Worm (Caenorhabditis elegans): Measurements from ENCODE around the gene C04E12.4.

Gene C04E12.4

ce11 chrV:3362475-3362874 lies at the start of gene C04E12.4:
Gene C04E12.4, plus strand, starts transcription at chrV:3362775.
- TF ChIP-seq egl-5 (tag; optimal IDR thresholded peaks at IDR 0.05) (no peak), ceh-82 (tag; optimal IDR thresholded peaks at IDR 0.05) (no peak), ama-1 (optimal IDR thresholded peaks at IDR 0.05) (no peak), zag-1 (tag; optimal IDR thresholded peaks at IDR 0.05) (no peak), nhr-25 (tag; optimal IDR thresholded peaks at IDR 0.05) (peak; percentile 3), ceh-28 (tag; optimal IDR thresholded peaks at IDR 0.05) (no peak), nfya-1 (tag; optimal IDR thresholded peaks at IDR 0.05; ENCODE audit: insufficient read depth) (no peak)

ce11 chrV:3315308-3315707 lies 47.3 kb upstream of the C04E12.4 start, which contains the start of gene arrd-19:
Gene arrd-19, minus strand, starts transcription at chrV:3315516.
- TF ChIP-seq ceh-28 (tag; optimal IDR thresholded peaks at IDR 0.05) = peak; percentile 52
- TF ChIP-seq unc-39 (tag; optimal IDR thresholded peaks at IDR 0.05) = no peak
- peak in 1 of 3 experiments; percentile 39 for TF ChIP-seq elt-3 (tag; optimal IDR thresholded peaks at IDR 0.05)
- peak; percentile 83 for TF ChIP-seq nfya-1 (tag; optimal IDR thresholded peaks at IDR 0.05; ENCODE audit: insufficient read depth)
- peak; percentile 84 for TF ChIP-seq hmg-11 (tag; optimal IDR thresholded peaks at IDR 0.05)
- TF ChIP-seq nhr-25 (tag; optimal IDR thresholded peaks at IDR 0.05) = peak; percentile 92
- TF ChIP-seq nhr-23 (tag; optimal IDR thresholded peaks at IDR 0.05) = peak; percentile 85
- peak; percentile 60 for TF ChIP-seq lin-39 (tag; optimal IDR thresholded peaks at IDR 0.05)
- TF ChIP-seq nhr-43 (tag; optimal IDR thresholded peaks at IDR 0.05; ENCODE audit: poor library complexity, severe bottlenecking) = peak; percentile 72
- TF ChIP-seq jun-1 (tag; optimal IDR thresholded peaks at IDR 0.05) = peak; percentile 13
- no peak for TF ChIP-seq eor-1 (tag; optimal IDR thresholded peaks at IDR 0.05)
- TF ChIP-seq snpc-4 (tag; optimal IDR thresholded peaks at IDR 0.05) = peak; percentile 45
- TF ChIP-seq tbx-2 (tag; optimal IDR thresholded peaks at IDR 0.05) = peak; percentile 38
- peak; percentile 46 for TF ChIP-seq elt-2 (tag; optimal IDR thresholded peaks at IDR 0.05)
- TF ChIP-seq lin-15B (tag; optimal IDR thresholded peaks at IDR 0.05) = peak; percentile 70
- TF ChIP-seq aly-2 (tag; optimal IDR thresholded peaks at IDR 0.05) = no peak
- TF ChIP-seq pha-4 (tag; optimal IDR thresholded peaks at IDR 0.05) = peak; percentile 89
- peak; percentile 11 for TF ChIP-seq pqm-1 (tag; optimal IDR thresholded peaks at IDR 0.05)
- no peak for TF ChIP-seq daf-12 (tag; optimal IDR thresholded peaks at IDR 0.05)
- TF ChIP-seq egl-5 (tag; optimal IDR thresholded peaks at IDR 0.05) = peak; percentile 75

- TF ChIP-seq lin-39 (tag; optimal IDR thresholded peaks at IDR 0.05) (no peak), elt-3 (tag; optimal IDR thresholded peaks at IDR 0.05) (no peak), nhr-23 (tag; optimal IDR thresholded peaks at IDR 0.05) (no peak), nhr-43 (tag; optimal IDR thresholded peaks at IDR 0.05; ENCODE audit: poor library complexity, severe bottlenecking) (no peak), ceh-82 (tag; optimal IDR thresholded peaks at IDR 0.05) (no peak), pqm-1 (tag; optimal IDR thresholded peaks at IDR 0.05) (no peak), lin-15B (tag; optimal IDR thresholded peaks at IDR 0.05) (no peak), ztf-11 (tag; optimal IDR thresholded peaks at IDR 0.05) (no peak), elt-1 (tag; optimal IDR thresholded peaks at IDR 0.05) (no peak), jun-1 (tag; optimal IDR thresholded peaks at IDR 0.05) (no peak), skn-1 (tag; optimal IDR thresholded peaks at IDR 0.05) (no peak), egl-27 (tag; optimal IDR thresholded peaks at IDR 0.05) (no peak), nhr-11 (tag; optimal IDR thresholded peaks at IDR 0.05) (no peak), nhr-12 (tag; optimal IDR thresholded peaks at IDR 0.05) (no peak), nhr-76 (tag; optimal IDR thresholded peaks at IDR 0.05) (no peak), mml-1 (tag; optimal IDR thresholded peaks at IDR 0.05) (no peak), ceh-28 (tag; optimal IDR thresholded peaks at IDR 0.05) (no peak), nhr-67 (tag; optimal IDR thresholded peaks at IDR 0.05) (no peak), nhr-77 (tag; optimal IDR thresholded peaks at IDR 0.05) (no peak), mdl-1 (tag; optimal IDR thresholded peaks at IDR 0.05) (no peak)
Measured at ce11 chrV:3316108-3316507, 46.5 kb upstream of the C04E12.4 start, which contains the start of gene F35F10.1. Gene F35F10.1, plus strand, starts transcription at chrV:3316307.

ce11 chrV:3318975-3319374 lies 43.6 kb upstream of the C04E12.4 start, which contains the start of gene F35F10.13:
Gene F35F10.13, minus strand, starts transcription at chrV:3319075.
- TF ChIP-seq egl-5 (tag; optimal IDR thresholded peaks at IDR 0.05) = no peak
- TF ChIP-seq mdl-1 (tag; optimal IDR thresholded peaks at IDR 0.05) = no peak
- TF ChIP-seq fos-1 (tag; optimal IDR thresholded peaks at IDR 0.05) = no peak
- TF ChIP-seq lin-15B (tag; optimal IDR thresholded peaks at IDR 0.05) = no peak
- no peak for TF ChIP-seq daf-12 (tag; optimal IDR thresholded peaks at IDR 0.05)
- TF ChIP-seq lsy-12 (tag; optimal IDR thresholded peaks at IDR 0.05) = no peak
- no peak for TF ChIP-seq snpc-4 (tag; optimal IDR thresholded peaks at IDR 0.05)
- TF ChIP-seq R02D3.7 (tag; optimal IDR thresholded peaks at IDR 0.05) = no peak
- TF ChIP-seq skn-1 (tag; optimal IDR thresholded peaks at IDR 0.05) = no peak
- no peak for TF ChIP-seq ceh-82 (tag; optimal IDR thresholded peaks at IDR 0.05)

All from whole organism, L3 larva.